Worm (Caenorhabditis elegans): Measurements from ENCODE around the gene srw-13.

- TF ChIP-seq tab-1 (GFP tag; IDR thresholded peaks at IDR 0.05) (no peak), flt-1 (GFP tag; IDR thresholded peaks at IDR 0.05) (no peak), med-1 (GFP tag; optimal IDR thresholded peaks at IDR 0.05; ENCODE audit: insufficient read depth) (no peak)
Measured at ce11 chrV:15274757-15275156, 42.5 kb downstream of the srw-13 start, which contains the start of gene srw-16.
